Worm (Caenorhabditis elegans) whole organism, dauer: Measurements from ENCODE around the gene K05B2.4.

Experiments
- unc-62 ChIP-seq: sonication (generic microtip); optimal IDR thresholded peaks from 2 replicates; lab custom pipeline; 2017; ENCODE audit warnings: missing biosample characterization, missing genetic modification reagents, missing genetic modification characterization

K05B2.4 gene

DNA sequence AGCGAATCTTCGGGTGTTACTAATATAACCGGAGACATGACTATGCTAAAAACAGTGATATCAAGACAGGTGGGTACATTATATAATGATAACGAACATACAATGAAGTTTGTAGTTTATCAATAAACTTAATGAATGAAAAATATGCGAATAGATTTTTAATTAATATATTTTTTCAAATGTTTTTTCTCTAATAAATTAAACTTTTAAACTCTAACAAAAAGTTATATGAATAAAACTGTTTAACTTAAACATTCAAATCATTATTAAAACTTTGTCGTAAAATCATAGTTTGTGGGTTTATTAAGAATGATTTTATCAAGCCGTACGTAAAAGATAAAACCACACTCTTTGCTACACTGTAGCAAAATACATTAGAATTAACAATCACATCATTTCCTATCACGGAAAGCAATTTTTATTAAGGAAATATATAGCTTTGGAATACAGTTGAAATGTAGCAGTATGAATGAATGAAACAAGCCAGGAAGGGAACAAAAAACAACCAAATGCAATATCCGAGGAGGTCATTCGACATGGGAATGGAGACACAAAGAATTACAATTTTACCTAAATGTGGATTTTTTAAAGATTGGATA lies at the start of gene K05B2.4:
TSS of gene K05B2.4 (minus strand) at position 51 of the 599 bp plus-strand sequence.
- no peak for TF ChIP-seq unc-62 (GFP tag; lab: Kevin White, UChicago)

- no peak for TF ChIP-seq unc-62 (GFP tag; lab: Kevin White, UChicago)
Measured at ce11 chrX:4969228-4969627, 48.4 kb upstream of the K05B2.4 start, which contains the start of gene M03F4.6. M03F4.6 (minus strand) TSS chrX:4969328.

DNA sequence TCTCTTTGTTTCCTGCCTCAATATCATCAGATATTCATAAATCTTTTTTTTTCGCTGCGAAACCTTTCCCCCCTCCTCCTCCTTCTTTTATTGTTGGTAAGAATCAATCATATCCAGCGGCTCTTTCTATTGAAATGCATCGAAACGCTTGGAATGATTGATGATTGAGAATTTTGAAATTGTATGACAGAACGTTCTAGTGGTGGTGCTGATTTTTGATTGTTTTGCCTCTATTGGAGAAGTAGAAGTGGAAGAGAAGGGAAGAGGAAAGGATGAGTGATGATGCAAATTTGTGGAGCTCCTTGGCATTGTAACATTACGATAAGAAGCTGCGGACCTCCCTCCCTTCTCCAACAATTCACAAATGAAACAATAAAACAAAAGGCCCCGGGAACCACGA lies 44.8 kb upstream of the K05B2.4 start:
- TF ChIP-seq unc-62 (GFP tag; lab: Kevin White, UChicago): no peak

- TF ChIP-seq unc-62 (GFP tag; lab: Kevin White, UChicago): no peak
Measured at ce11 chrX:4961681-4962656, 41.2 kb upstream of the K05B2.4 start.

ce11 chrX:4960910-4961680 lies 40.3 kb upstream of the K05B2.4 start:
- TF ChIP-seq unc-62 (GFP tag; lab: Kevin White, UChicago): no peak

DNA sequence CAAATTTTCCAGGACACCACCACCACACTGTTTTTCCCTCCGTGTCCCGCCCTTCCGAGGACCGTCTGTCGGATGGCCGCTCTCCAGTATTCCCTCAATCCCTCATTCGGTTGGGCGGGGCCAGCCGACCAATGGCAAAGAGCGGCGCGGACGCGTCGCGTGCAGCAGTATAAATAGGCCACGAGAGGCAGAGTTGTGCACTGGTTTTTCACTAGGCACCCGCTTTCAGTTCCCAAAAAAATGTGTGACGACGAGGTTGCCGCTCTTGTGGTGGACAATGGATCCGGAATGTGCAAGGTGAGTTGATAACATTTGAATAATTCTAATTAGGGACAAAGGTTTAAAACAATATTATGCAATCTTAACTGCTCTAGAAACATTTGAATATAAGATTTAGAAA lies 39.6 kb upstream of the K05B2.4 start, which contains the start of gene act-4:
TSS of gene act-4 (plus strand) at position 200 of the 400 bp plus-strand sequence.
- TF ChIP-seq unc-62 (GFP tag; lab: Kevin White, UChicago): no peak

DNA sequence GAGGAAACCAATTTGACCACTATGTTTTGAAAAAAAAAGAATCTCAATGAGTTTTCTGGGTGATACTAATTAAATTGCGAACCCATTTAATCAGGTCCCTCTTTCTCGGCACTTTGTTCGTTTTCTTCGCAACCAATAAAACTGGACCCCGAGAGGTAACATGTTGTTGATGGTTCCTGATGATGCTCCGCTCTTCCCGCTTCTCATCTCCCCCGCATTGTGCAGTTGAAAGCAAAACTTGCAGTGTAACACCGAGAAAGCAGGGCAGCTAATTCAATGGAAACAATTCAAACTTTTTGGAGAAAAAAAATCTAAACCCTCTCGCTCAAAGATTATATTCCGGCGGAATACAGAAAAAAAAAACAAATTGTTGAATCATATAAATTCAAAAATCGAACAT lies 38.6 kb upstream of the K05B2.4 start:
- TF ChIP-seq unc-62 (GFP tag; lab: Kevin White, UChicago): no peak

ce11 chrX:4958986-4959385 lies 38.2 kb upstream of the K05B2.4 start:
- TF ChIP-seq unc-62 (GFP tag; lab: Kevin White, UChicago): no peak

DNA sequence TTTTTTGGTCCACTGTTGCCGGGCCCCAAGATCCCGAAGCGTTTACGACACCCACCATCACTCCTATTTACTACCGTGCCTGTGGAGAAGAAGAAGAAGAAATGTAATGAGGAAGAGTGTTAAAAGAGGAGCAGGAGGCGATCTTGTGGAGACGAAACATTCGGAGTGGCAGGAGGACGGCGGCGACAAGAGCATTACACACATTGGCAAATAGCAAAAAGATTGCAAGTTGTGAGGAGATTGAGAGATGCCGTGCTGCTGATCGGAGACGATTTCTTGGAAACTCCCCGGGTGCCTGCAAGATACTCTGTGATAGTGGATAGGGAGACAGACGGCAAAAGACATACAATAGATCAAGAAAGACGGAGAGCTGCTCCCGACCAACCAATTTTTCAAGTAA lies 36.5 kb upstream of the K05B2.4 start, which contains the start of gene M03F4.4:
TSS of gene M03F4.4 (minus strand) at position 160 of the 400 bp plus-strand sequence.
- TF ChIP-seq unc-62 (GFP tag; lab: Kevin White, UChicago): no peak

DNA sequence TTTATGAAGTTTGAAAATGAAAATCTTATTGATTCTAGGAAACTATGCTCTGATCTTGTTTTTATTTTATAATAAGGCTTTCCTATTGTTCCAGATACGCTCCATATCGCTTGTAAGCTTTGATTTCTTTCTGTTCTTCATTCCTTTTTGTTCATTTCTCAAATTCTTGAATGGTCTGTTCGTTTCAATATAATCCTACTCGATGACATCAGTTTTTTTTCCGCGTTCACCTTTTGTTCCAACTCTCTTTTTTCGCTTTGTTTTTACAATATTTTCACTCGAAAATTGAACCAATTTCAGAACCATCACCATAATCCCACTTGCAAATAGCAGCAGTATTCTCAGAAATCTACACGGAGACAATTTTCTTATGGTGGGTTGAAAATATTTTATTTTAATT lies 27.0 kb upstream of the K05B2.4 start, which contains the start of gene tyra-3:
TSS of gene tyra-3 (plus strand) at position 301 of the 400 bp plus-strand sequence.
- TF ChIP-seq unc-62 (GFP tag; lab: Kevin White, UChicago): no peak

DNA sequence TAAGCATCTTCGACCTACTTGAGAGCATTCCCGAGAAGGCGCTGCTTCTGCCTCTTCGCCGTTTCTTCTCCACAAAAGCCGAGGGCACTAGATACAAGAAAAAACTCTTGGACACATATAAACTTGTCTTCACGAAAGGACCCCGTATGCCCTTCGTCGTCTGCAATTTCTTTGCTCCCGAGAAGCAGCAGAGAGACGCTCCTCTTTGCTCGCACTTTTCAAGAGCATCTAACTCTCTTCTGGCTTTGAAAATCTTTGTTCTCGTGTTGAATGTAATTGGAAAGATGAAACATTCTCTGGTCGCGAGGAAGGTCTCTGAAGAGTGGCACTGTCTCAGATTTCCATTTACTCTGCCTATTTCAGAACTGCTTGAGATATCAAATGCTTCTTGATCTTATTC lies 18.2 kb upstream of the K05B2.4 start:
- no peak for TF ChIP-seq unc-62 (GFP tag; lab: Kevin White, UChicago)

ce11 chrX:4932964-4933363 lies 12.2 kb upstream of the K05B2.4 start:
- no peak for TF ChIP-seq unc-62 (GFP tag; lab: Kevin White, UChicago)

DNA sequence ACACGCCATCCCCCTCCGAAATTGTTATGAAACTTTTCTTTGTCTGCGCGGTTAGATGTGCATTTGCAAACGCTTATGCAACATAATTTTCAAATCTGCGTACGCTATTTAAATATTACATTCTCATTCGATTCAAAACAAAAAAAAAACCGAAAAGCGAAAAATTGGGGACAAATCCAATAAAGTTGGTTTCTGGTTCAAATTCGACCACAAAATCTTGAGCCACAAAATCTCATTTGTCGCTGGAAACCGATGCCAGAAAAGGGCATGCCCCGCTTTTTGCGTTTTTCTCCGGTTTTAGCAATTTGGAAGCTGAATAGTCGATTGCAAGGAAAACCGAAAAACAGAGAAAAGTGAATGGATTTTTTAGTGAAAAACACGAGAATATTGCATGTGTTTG lies 11.2 kb upstream of the K05B2.4 start:
- no peak for TF ChIP-seq unc-62 (GFP tag; lab: Kevin White, UChicago)

DNA sequence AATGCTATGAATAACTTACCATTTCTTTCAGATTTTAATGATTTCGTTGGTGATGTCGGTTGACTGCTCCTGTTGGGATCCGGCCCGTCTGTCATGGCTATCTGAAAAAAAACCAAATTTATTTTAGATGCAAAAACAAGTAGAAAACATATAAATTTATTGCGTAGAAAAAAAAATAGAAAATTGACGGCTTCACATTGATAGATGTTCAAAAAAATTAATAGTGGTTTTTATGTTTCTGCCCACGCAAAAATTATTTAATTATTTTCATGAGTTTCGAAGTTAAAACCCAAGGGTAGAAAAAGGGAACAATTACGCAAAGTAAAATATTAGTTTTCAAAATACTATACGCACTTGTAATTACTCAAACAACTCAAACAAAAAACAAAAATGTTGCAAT lies 8.9 kb upstream of the K05B2.4 start, which contains the start of gene mct-4:
TSS of gene mct-4 (minus strand) at position 101 of the 400 bp plus-strand sequence.
- no peak for TF ChIP-seq unc-62 (GFP tag; lab: Kevin White, UChicago)

DNA sequence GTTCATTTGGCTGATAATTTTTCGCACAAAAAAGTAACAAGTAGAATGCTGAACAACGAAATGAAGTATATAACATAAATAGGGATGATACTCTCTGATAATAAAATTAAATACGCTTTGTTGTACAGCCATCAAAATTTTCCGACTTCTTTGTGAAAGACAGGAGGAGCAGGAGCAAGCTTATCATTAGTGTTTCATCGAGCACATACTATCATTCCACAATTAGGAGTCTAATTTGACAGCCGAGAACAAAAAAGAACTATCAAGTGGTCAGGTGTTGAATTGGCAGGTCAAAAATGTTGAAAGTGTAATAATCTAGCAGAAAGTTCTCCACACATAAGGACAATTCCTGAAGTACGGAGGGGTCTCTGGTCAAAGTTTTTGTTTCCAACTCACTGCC lies 7.3 kb upstream of the K05B2.4 start:
- no peak for TF ChIP-seq unc-62 (GFP tag; lab: Kevin White, UChicago)
